Fruit fly (Drosophila melanogaster): ENCODE data around the gene CG33333.

The CG33333 gene

DNA sequence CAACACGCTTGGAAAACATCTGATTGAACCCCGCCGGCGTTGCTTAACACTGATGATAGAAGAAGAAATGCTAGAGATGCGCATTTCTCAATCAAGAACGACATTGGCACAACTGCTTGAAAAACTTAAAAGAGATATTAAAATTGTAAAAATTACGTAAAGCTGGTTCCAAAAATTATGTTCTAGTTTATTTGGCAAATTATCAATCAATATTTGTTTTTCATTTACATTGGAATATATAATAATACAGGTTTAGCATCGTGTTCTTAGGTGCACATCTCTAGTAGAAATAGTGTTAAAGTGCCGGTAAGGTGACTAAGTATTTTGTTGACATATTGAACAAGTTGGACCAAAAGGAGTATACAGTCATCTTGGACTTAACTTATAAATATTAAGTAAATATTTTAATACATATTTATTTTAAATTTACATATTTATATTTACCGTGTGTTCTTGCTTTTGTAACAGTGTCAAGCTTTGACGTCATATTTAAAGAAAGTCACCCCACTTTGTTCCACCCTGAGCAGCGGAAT is 25.9 kb upstream of the CG33333 start, which contains the start of the genes Brf and sds22 (continued):
- TF ChIP-seq Mad (GFP tag; optimal IDR thresholded peaks at IDR 0.05) (peak; percentile 93), dmrt11E (tag; optimal IDR thresholded peaks at IDR 0.05) (peak; percentile 96), nmo (GFP tag; optimal IDR thresholded peaks at IDR 0.05) (peak; percentile 98), lov (optimal IDR thresholded peaks at IDR 0.05) (no peak), lov (GFP tag; IDR thresholded peaks at IDR 0.05) (peak; percentile 86; the same call in 2 of the 3 replicates), Hey (tag; optimal IDR thresholded peaks at IDR 0.05) (peak; percentile 76), corto (GFP tag; optimal IDR thresholded peaks at IDR 0.05) (peak; percentile 85), CG11696 (GFP tag; IDR thresholded peaks at IDR 0.05) (peak; percentile 71; the same call in 1 of the 2 replicates), twi (tag; optimal IDR thresholded peaks at IDR 0.05) (peak; percentile 94), fru (optimal IDR thresholded peaks at IDR 0.05) (no peak), Gug (GFP tag; IDR thresholded peaks at IDR 0.05) (peak; percentile 92), tll (GFP tag; optimal IDR thresholded peaks at IDR 0.05) (peak; percentile 33 to 81), gsb-n (tag; optimal IDR thresholded peaks at IDR 0.05) (peak; percentile 93), CG6765 (GFP tag; optimal IDR thresholded peaks at IDR 0.05) (peak; percentile 82), CG4282 (GFP tag; optimal IDR thresholded peaks at IDR 0.05) (peak; percentile 90), CG10209 (GFP tag; optimal IDR thresholded peaks at IDR 0.05) (peak; percentile 95), CG9609 (GFP tag; optimal IDR thresholded peaks at IDR 0.05) (peak; percentile 97), kah (GFP tag; optimal IDR thresholded peaks at IDR 0.05) (peak; percentile 76), dati (GFP tag; IDR thresholded peaks at IDR 0.05) (peak; percentile 77), bab2 (GFP tag; optimal IDR thresholded peaks at IDR 0.05) (peak; percentile 97), CG9817 (tag; optimal IDR thresholded peaks at IDR 0.05) (peak; percentile 98), CG12071 (GFP tag; optimal IDR thresholded peaks at IDR 0.05) (peak; percentile 72), CG2889 (GFP tag; IDR thresholded peaks at IDR 0.05) (peak; percentile 91), CG18011 (GFP tag; optimal IDR thresholded peaks at IDR 0.05) (peak; percentile 84), HLHmδ (GFP tag; optimal IDR thresholded peaks at IDR 0.05) (no peak), shn (GFP tag; optimal IDR thresholded peaks at IDR 0.05) (peak; percentile 94), CG4730 (GFP tag; IDR thresholded peaks at IDR 0.05) (peak; percentile 90), H15 (GFP tag; IDR thresholded peaks at IDR 0.05) (peak; percentile 90), CG7987 (GFP tag; optimal IDR thresholded peaks at IDR 0.05) (peak; percentile 70), row (GFP tag; IDR thresholded peaks at IDR 0.05) (peak; percentile 98), zf30C (GFP tag; optimal IDR thresholded peaks at IDR 0.05) (no peak), ERR (GFP tag; optimal IDR thresholded peaks at IDR 0.05) (peak; percentile 89), hkb (optimal IDR thresholded peaks at IDR 0.05) (no peak), hkb (GFP tag; IDR thresholded peaks at IDR 0.05) (peak; percentile 91), CG6689 (GFP tag; IDR thresholded peaks at IDR 0.05) (peak; percentile 99), cato (GFP tag; optimal IDR thresholded peaks at IDR 0.05; ENCODE audit: borderline replicate concordance) (peak; percentile 89), CG43689 (GFP tag; IDR thresholded peaks at IDR 0.05) (peak; percentile 78), CG6854 (GFP tag; optimal IDR thresholded peaks at IDR 0.05) (peak; percentile 67), nerfin-2 (GFP tag; IDR thresholded peaks at IDR 0.05; ENCODE audit: partially characterized antibody) (no peak), CG31224 (GFP tag; IDR thresholded peaks at IDR 0.05) (peak; percentile 83), Eip74EF (GFP tag; optimal IDR thresholded peaks at IDR 0.05) (peak in 1 of 2 experiments; percentile 82), ttk (GFP tag; IDR thresholded peaks at IDR 0.05) (peak; percentile 94), CG6683 (GFP tag; optimal IDR thresholded peaks at IDR 0.05) (peak; percentile 82), aop (GFP tag; IDR thresholded peaks at IDR 0.05) (peak; percentile 60; the same call in 1 of the 2 replicates), CrebB (tag; optimal IDR thresholded peaks at IDR 0.05) (peak; percentile 88), Deaf1 (tag; optimal IDR thresholded peaks at IDR 0.05) (peak; percentile 75), nom (GFP tag; optimal IDR thresholded peaks at IDR 0.05) (peak; percentile 83), CG10979 (tag; optimal IDR thresholded peaks at IDR 0.05) (peak; percentile 92), gfzf (GFP tag; optimal IDR thresholded peaks at IDR 0.05) (peak; percentile 34), CG4707 (GFP tag; optimal IDR thresholded peaks at IDR 0.05) (peak; percentile 54)

All from whole organism, embryonic.